Worm (Caenorhabditis elegans): ENCODE results near the gene srbc-48.
"Not testable (repeated sequence)": the region's sequence is repeated elsewhere in the genome, so short reads cannot be mapped to it uniquely, and the experiment has no call there.

The srbc-48 gene

ce11 chrV:15798108-15798507, 22.0 kb upstream of the srbc-48 start, which contains the start of gene T26E4.10 (continued):
- TF ChIP-seq tlf-1 (GFP tag; optimal IDR thresholded peaks at IDR 0.05) (no peak), hmg-20 (GFP tag; IDR thresholded peaks at IDR 0.05) (no peak), tbp1 (GFP tag; optimal IDR thresholded peaks at IDR 0.05) (no peak)

- TF ChIP-seq chd-7 (tag; optimal IDR thresholded peaks at IDR 0.05); snpc-1.1 (tag; optimal IDR thresholded peaks at IDR 0.05; ENCODE audit: insufficient read depth); nfya-1 (tag; optimal IDR thresholded peaks at IDR 0.05; ENCODE audit: borderline replicate concordance, insufficient read depth): not testable (repeated sequence)
These were observed 17.5 kb upstream of the srbc-48 start, which contains the start of gene T26E4.9 for ce11 chrV:15802623-15803022. Gene T26E4.9, minus strand, starts transcription at chrV:15802723.

ce11 chrV:15803079-15803478, 17.0 kb upstream of the srbc-48 start, which contains the start of gene srd-27:
Gene srd-27, plus strand, starts transcription at chrV:15803379.
- not testable (repeated sequence) for TF ChIP-seq rec-8 (tag; optimal IDR thresholded peaks at IDR 0.05); F33H1.4 (GFP tag; IDR thresholded peaks at IDR 0.05); nhr-90 (tag; optimal IDR thresholded peaks at IDR 0.05)

ce11 chrV:15803748-15804147, 16.3 kb upstream of the srbc-48 start, which contains the start of gene T26E4.18:
Gene T26E4.18, minus strand, starts transcription at chrV:15803848.
- not testable (repeated sequence) for TF ChIP-seq athp-1 (tag; optimal IDR thresholded peaks at IDR 0.05); madf-6 (GFP tag; IDR thresholded peaks at IDR 0.05); hmg-1.2 (GFP tag; IDR thresholded peaks at IDR 0.05)

ce11 chrV:15807420-15807819, 12.7 kb upstream of the srbc-48 start, which contains the start of gene srsx-38:
Gene srsx-38, minus strand, starts transcription at chrV:15807520.
- TF ChIP-seq die-1 (tag; optimal IDR thresholded peaks at IDR 0.05); nfyb-1 (GFP tag; IDR thresholded peaks at IDR 0.05); egl-18 (GFP tag; IDR thresholded peaks at IDR 0.05): not testable (repeated sequence)

- TF ChIP-seq tbp1 (GFP tag; optimal IDR thresholded peaks at IDR 0.05) = no peak
These were observed 10.5 kb upstream of the srbc-48 start, which contains the start of gene srsx-36 for ce11 chrV:15809543-15809942. Gene srsx-36, minus strand, starts transcription at chrV:15809643.

- no peak for TF ChIP-seq attf-6 (GFP tag; IDR thresholded peaks at IDR 0.05)
- TF ChIP-seq ztf-18 (tag; optimal IDR thresholded peaks at IDR 0.05) = no peak
- TF ChIP-seq F23B12.7 (tag; optimal IDR thresholded peaks at IDR 0.05; ENCODE audit: insufficient read depth) = no peak
- TF ChIP-seq let-607 (tag; optimal IDR thresholded peaks at IDR 0.05) = no peak
- TF ChIP-seq snpc-4 (GFP tag; optimal IDR thresholded peaks at IDR 0.05) = no peak
- no peak for TF ChIP-seq snpc-4 (tag; optimal IDR thresholded peaks at IDR 0.05)
These were observed 9.6 kb upstream of the srbc-48 start, which contains the start of gene F54B8.1 for ce11 chrV:15810446-15810845. Gene F54B8.1, plus strand, starts transcription at chrV:15810746.

- not testable (repeated sequence) for TF ChIP-seq lsl-1 (GFP tag; optimal IDR thresholded peaks at IDR 0.05); nhr-179 (tag; optimal IDR thresholded peaks at IDR 0.05); ztf-25 (GFP tag; IDR thresholded peaks at IDR 0.05)
These were observed 8.1 kb upstream of the srbc-48 start, which contains the start of gene nhr-282 for ce11 chrV:15811982-15812381. Gene nhr-282, plus strand, starts transcription at chrV:15812282.

Measured in whole organism, young adult.